Worm (Caenorhabditis elegans) whole organism, mixed stage, embryonic: ENCODE measurements around the gene trd-1.

Source experiments
- bed-3 ChIP-seq: fragments of 200-800 bp; sonication (Bioruptor generic); optimal IDR thresholded peaks from 3 replicates; lab custom pipeline; 2018; ENCODE audit warnings: mild to moderate bottlenecking, missing genetic modification characterization, moderate library complexity, missing compliant biosample characterization
- blmp-1 ChIP-seq: fragments of 150-350 bp; optimal IDR thresholded peaks from 2 replicates; lab custom pipeline; 2014; ENCODE audit warnings: missing biosample characterization, missing genetic modification characterization
- ceh-43 ChIP-seq: fragments of 200-800 bp; sonication (Bioruptor generic); optimal IDR thresholded peaks from 2 replicates; lab custom pipeline; 2018; ENCODE audit warnings: mild to moderate bottlenecking, missing genetic modification characterization, moderate library complexity, missing compliant biosample characterization
- ceh-83 ChIP-seq: fragments of 200-800 bp; sonication (Bioruptor generic); optimal IDR thresholded peaks from 2 replicates; lab custom pipeline; 2018; ENCODE audit warnings: mild to moderate bottlenecking, missing genetic modification characterization, missing compliant biosample characterization
- ces-1 ChIP-seq: fragments of 150-350 bp; optimal IDR thresholded peaks from 2 replicates; lab custom pipeline; 2014; ENCODE audit warnings: missing biosample characterization, missing genetic modification reagents, missing genetic modification characterization
- cnd-1 ChIP-seq: fragments of 200-800 bp; sonication (Bioruptor generic); optimal IDR thresholded peaks from 2 replicates; lab custom pipeline; 2018; ENCODE audit warnings: mild to moderate bottlenecking, missing genetic modification characterization, missing compliant biosample characterization
- drap-1 ChIP-seq: fragments of 200-800 bp; sonication (Bioruptor generic); optimal IDR thresholded peaks from 3 replicates; lab custom pipeline; 2018; ENCODE audit warnings: mild to moderate bottlenecking, missing genetic modification characterization, missing compliant biosample characterization
- elt-1 ChIP-seq: sonication (generic microtip); optimal IDR thresholded peaks from 2 replicates; lab custom pipeline; 2017; ENCODE audit warnings: missing genetic modification characterization, mild to moderate bottlenecking, missing compliant biosample characterization, antibody characterized with exemption, moderate library complexity, borderline replicate concordance; ENCODE audit not compliant: insufficient read depth
- elt-3 ChIP-seq: fragments of 150-350 bp; optimal IDR thresholded peaks from 2 replicates; lab custom pipeline; 2014; ENCODE audit warnings: missing biosample characterization, missing genetic modification characterization
- ham-2 ChIP-seq: fragments of 200-800 bp; sonication (Bioruptor generic); optimal IDR thresholded peaks from 2 replicates; lab custom pipeline; 2018; ENCODE audit warnings: mild to moderate bottlenecking, missing genetic modification characterization, missing compliant biosample characterization
- hlh-1 ChIP-seq: fragments of 150-350 bp; optimal IDR thresholded peaks from 2 replicates; lab custom pipeline; 2014; ENCODE audit warnings: missing biosample characterization, missing genetic modification reagents, missing genetic modification characterization
- lin-13 ChIP-seq: fragments of 150-350 bp; optimal IDR thresholded peaks from 2 replicates; lab custom pipeline; 2014; ENCODE audit warnings: missing biosample characterization, missing genetic modification characterization
- lin-32 ChIP-seq: fragments of 200-800 bp; sonication (Bioruptor generic); optimal IDR thresholded peaks from 2 replicates; lab custom pipeline; 2018; ENCODE audit warnings: mild to moderate bottlenecking, missing genetic modification characterization, missing compliant biosample characterization
- lsy-2 ChIP-seq: fragments of 150-350 bp; optimal IDR thresholded peaks from 2 replicates; lab custom pipeline; 2014; ENCODE audit warnings: missing biosample characterization, missing genetic modification characterization
- mab-5 ChIP-seq: fragments of 150-350 bp; optimal IDR thresholded peaks from 2 replicates; lab custom pipeline; 2014; ENCODE audit warnings: missing biosample characterization, missing genetic modification characterization
- mls-2 ChIP-seq: sonication (generic microtip); optimal IDR thresholded peaks from 2 replicates; lab custom pipeline; 2016; ENCODE audit warnings: mild to moderate bottlenecking, missing genetic modification characterization, moderate library complexity, missing compliant biosample characterization
- nhr-12 ChIP-seq: fragments of 150-350 bp; optimal IDR thresholded peaks from 2 replicates; lab custom pipeline; 2014; ENCODE audit warnings: missing biosample characterization, missing genetic modification characterization
- nhr-2 ChIP-seq: fragments of 150-350 bp; optimal IDR thresholded peaks from 2 replicates; lab custom pipeline; 2014; ENCODE audit warnings: missing biosample characterization, missing genetic modification characterization
- nhr-28 ChIP-seq: fragments of 150-350 bp; optimal IDR thresholded peaks from 2 replicates; lab custom pipeline; 2014; ENCODE audit warnings: missing biosample characterization, missing genetic modification characterization
- nhr-76 ChIP-seq: sonication (generic microtip); optimal IDR thresholded peaks from 2 replicates; lab custom pipeline; 2017; ENCODE audit warnings: missing biosample characterization, missing genetic modification characterization
- pha-4 ChIP-seq: fragments of 150-350 bp; optimal IDR thresholded peaks from 2 replicates; lab custom pipeline; 2018; ENCODE audit warnings: missing biosample characterization, missing genetic modification reagents, missing genetic modification characterization
- sem-2 ChIP-seq: fragments of 200-800 bp; sonication (Bioruptor generic); optimal IDR thresholded peaks from 2 replicates; lab custom pipeline; 2018; ENCODE audit warnings: mild to moderate bottlenecking, missing genetic modification characterization, missing compliant biosample characterization
- sptf-1 ChIP-seq: sonication (generic microtip); optimal IDR thresholded peaks from 2 replicates; lab custom pipeline; 2017; ENCODE audit warnings: mild to moderate bottlenecking, missing genetic modification characterization, moderate library complexity, missing compliant biosample characterization
- unc-120 ChIP-seq: sonication (generic microtip); optimal IDR thresholded peaks from 2 replicates; lab custom pipeline; 2017; ENCODE audit warnings: missing genetic modification characterization, missing compliant biosample characterization; ENCODE audit not compliant: poor library complexity, severe bottlenecking
- unc-39 ChIP-seq: fragments of 150-350 bp; optimal IDR thresholded peaks from 2 replicates; lab custom pipeline; 2014; ENCODE audit warnings: missing biosample characterization, missing genetic modification characterization
- unc-62 ChIP-seq: fragments of 150-350 bp; optimal IDR thresholded peaks from 2 replicates; lab custom pipeline; 2014; ENCODE audit warnings: missing biosample characterization, missing genetic modification reagents, missing genetic modification characterization
- zip-8 ChIP-seq: fragments of 150-350 bp; optimal IDR thresholded peaks from 2 replicates; lab custom pipeline; 2014; ENCODE audit warnings: missing biosample characterization, missing genetic modification characterization
- ztf-11 ChIP-seq: fragments of 150-350 bp; optimal IDR thresholded peaks from 2 replicates; lab custom pipeline; 2014; ENCODE audit warnings: missing biosample characterization, missing genetic modification characterization

trd-1 gene

DNA sequence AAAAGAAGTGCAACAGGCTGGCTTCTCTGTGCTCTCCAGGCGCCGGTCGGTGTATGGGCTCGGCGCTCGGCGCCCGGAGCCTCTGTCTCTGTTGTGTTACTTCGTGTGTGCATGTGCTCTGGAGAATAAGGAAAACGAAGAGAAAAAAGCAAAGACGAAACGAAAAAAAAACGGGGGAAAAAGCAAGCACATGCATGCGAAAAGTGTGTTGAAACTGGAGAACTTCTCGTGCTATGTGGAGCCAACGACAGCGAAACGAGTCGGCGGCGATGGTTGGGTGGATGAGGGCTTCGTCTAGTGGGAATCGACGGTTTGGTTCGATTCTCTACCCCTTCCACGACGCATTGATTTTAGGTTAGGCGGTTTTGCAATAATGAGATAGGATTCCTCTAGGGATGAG is 1.3 kb downstream of the trd-1 start:
- no peak for TF ChIP-seq bed-3 (GFP tag; lab: Kevin White, UChicago)
- no peak for TF ChIP-seq mab-5 (tag; lab: Kevin White, UChicago)
- TF ChIP-seq zip-8 (tag; lab: Kevin White, UChicago): no peak
- no peak for TF ChIP-seq hlh-1 (tag; lab: Kevin White, UChicago)
- TF ChIP-seq ceh-83 (GFP tag; lab: Kevin White, UChicago): no peak
- no peak for TF ChIP-seq ceh-43 (GFP tag; lab: Kevin White, UChicago)
- no peak for TF ChIP-seq elt-3
- TF ChIP-seq pha-4 (tag; lab: Kevin White, UChicago): no peak
- TF ChIP-seq nhr-2: no peak
- TF ChIP-seq ces-1 (GFP tag; lab: Kevin White, UChicago): no peak
- TF ChIP-seq blmp-1 (tag; lab: Kevin White, UChicago): no peak
- TF ChIP-seq unc-62 (GFP tag; lab: Kevin White, UChicago): no peak
- no peak for TF ChIP-seq nhr-28 (tag; lab: Kevin White, UChicago)
- no peak for TF ChIP-seq drap-1
- TF ChIP-seq unc-120 (tag; lab: Kevin White, UChicago): no peak

DNA sequence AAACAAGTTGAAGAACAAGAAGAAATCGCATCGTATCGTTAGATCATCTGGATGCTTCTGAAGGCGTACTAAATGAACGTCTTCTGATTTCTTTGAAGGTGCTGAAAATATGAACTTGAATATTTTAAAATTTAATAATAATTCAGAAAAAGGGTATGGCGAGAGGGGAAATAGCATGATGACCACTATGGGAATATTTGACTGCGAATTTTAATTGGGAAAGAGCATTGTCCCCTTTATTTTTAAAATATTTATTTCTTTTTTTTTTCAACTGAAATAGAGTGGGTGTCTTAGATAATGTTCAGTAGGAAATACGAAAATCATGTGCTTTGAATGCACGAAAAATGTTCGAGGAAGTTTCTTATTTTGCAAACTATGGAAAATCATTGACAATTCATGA is 9.3 kb downstream of the trd-1 start, which contains the start of gene lgc-50:
Gene lgc-50 (minus strand): TSS at position 101 of the 400 bp plus-strand sequence.
- TF ChIP-seq elt-1 (tag; lab: Kevin White, UChicago): no peak
- no peak for TF ChIP-seq ceh-83 (GFP tag; lab: Kevin White, UChicago)
- TF ChIP-seq pha-4 (tag; lab: Kevin White, UChicago): no peak
- TF ChIP-seq ces-1 (GFP tag; lab: Kevin White, UChicago): no peak
- no peak for TF ChIP-seq nhr-76 (tag; lab: Kevin White, UChicago)
- no peak for TF ChIP-seq nhr-2
- TF ChIP-seq sem-2 (GFP tag; lab: Kevin White, UChicago): no peak
- TF ChIP-seq ztf-11 (tag; lab: Kevin White, UChicago): no peak
- no peak for TF ChIP-seq sptf-1
- TF ChIP-seq zip-8 (tag; lab: Kevin White, UChicago): no peak
- TF ChIP-seq lin-32 (GFP tag; lab: Kevin White, UChicago): no peak
- no peak for TF ChIP-seq mls-2 (tag; lab: Kevin White, UChicago)
- TF ChIP-seq nhr-12 (tag; lab: Kevin White, UChicago): no peak
- TF ChIP-seq ham-2 (GFP tag; lab: Kevin White, UChicago): no peak
- TF ChIP-seq, all 35 proteins: peak for 0

DNA sequence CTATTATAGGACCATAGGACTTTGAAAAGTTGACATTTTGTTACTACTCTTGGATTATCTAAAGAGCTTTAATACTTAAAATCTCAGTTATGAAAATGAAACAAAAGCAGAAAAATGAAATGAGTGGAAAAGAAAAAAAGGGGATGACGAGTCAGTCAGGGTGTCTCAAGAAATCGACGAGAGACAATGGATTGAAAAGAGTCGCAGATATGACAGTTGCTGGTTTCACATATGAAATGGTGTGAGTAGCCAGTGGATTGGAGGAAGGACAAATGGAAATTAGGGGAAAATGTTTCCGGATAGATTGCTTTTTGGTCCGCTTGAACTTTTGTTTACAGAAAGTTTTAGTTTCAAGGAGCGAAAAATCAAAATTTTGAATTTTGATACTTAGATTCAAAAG is 11.2 kb downstream of the trd-1 start:
- TF ChIP-seq elt-3 (no peak), unc-62 (GFP tag; lab: Kevin White, UChicago) (no peak), unc-120 (tag; lab: Kevin White, UChicago) (peak; percentile 3), hlh-1 (tag; lab: Kevin White, UChicago) (peak; percentile 91), unc-39 (tag; lab: Kevin White, UChicago) (no peak), lsy-2 (tag; lab: Kevin White, UChicago) (no peak)

DNA sequence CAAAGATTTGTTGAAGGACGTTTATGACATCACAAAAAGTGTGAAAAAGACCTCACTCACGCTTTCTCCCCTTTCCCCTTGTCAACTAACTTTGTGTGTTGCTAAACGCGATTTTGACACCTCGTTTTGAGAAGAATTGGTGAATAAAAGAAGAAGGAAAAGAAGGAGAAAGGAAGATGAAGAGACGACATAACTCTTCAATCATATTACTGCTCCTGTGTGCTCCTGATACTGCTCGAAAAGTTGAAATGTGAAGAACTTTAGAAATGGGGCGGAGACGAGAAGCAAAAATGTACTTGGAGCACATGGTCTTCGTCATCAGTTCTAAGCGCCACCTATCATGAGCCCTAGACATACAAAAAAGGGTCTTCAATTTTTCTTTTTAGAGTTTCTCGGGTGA is 13.0 kb downstream of the trd-1 start:
- TF ChIP-seq lin-32 (GFP tag; lab: Kevin White, UChicago) (no peak), lin-13 (tag; lab: Kevin White, UChicago) (no peak), zip-8 (tag; lab: Kevin White, UChicago) (no peak), cnd-1 (tag; lab: Kevin White, UChicago) (no peak), ces-1 (GFP tag; lab: Kevin White, UChicago) (peak; percentile 44), sptf-1 (no peak), ztf-11 (tag; lab: Kevin White, UChicago) (no peak), pha-4 (tag; lab: Kevin White, UChicago) (no peak), blmp-1 (tag; lab: Kevin White, UChicago) (no peak)
